Worm (Caenorhabditis elegans) whole organism, young adult: ENCODE results near the gene vps-39.
"Not testable (repeated sequence)": the region's sequence is repeated elsewhere in the genome, so short reads cannot be mapped to it uniquely, and the experiment has no call there.

Experiments used
- B0019.2 ChIP-seq: fragments of 200-800 bp; sonication (Bioruptor generic); conservative IDR thresholded peaks from 2 replicates; pipeline ENCODE4 v1.3.6; 2022; ENCODE audit warnings: missing genetic modification reagents, missing genetic modification characterization, missing compliant biosample characterization
- B0336.3 ChIP-seq: fragments of 200-800 bp; sonication (Bioruptor generic); IDR thresholded peaks from 2 replicates; pipeline ENCODE4 v1.3.6; 2022; ENCODE audit warnings: missing genetic modification characterization, missing compliant biosample characterization
- C06A6.2 ChIP-seq: fragments of 200-800 bp; sonication (Bioruptor generic); conservative IDR thresholded peaks from 2 replicates; pipeline ENCODE4 v1.3.6; 2022; ENCODE audit warnings: missing genetic modification characterization, missing compliant biosample characterization
- C17E4.6 ChIP-seq: fragments of 200-800 bp; sonication (Bioruptor generic); IDR thresholded peaks from 2 replicates; pipeline ENCODE4 v1.3.6; 2022; ENCODE audit warnings: missing genetic modification reagents, missing genetic modification characterization, missing compliant biosample characterization
- D2030.7 ChIP-seq: fragments of 200-800 bp; sonication (Bioruptor generic); IDR thresholded peaks from 2 replicates; pipeline ENCODE4 v1.3.6; 2022; ENCODE audit warnings: missing genetic modification reagents, missing genetic modification characterization, missing compliant biosample characterization
- F33H1.4 ChIP-seq: fragments of 200-800 bp; sonication (Bioruptor generic); IDR thresholded peaks from 2 replicates; pipeline ENCODE4 v1.3.6; 2022; ENCODE audit warnings: missing genetic modification reagents, missing genetic modification characterization, missing compliant biosample characterization
- F39B2.1 ChIP-seq: fragments of 200-800 bp; sonication (Bioruptor generic); IDR thresholded peaks from 2 replicates; pipeline ENCODE4 v1.3.6; 2022; ENCODE audit warnings: missing genetic modification reagents, missing genetic modification characterization, missing compliant biosample characterization
- Y53F4B.3 ChIP-seq: fragments of 200-800 bp; sonication (Bioruptor generic); IDR thresholded peaks from 2 replicates; pipeline ENCODE4 v1.3.6; 2022; ENCODE audit warnings: missing genetic modification reagents, missing genetic modification characterization, missing compliant biosample characterization
- Y53G8AR.9 ChIP-seq: fragments of 200-800 bp; sonication (Bioruptor generic); conservative IDR thresholded peaks from 2 replicates; pipeline ENCODE4 v1.3.6; 2022; ENCODE audit warnings: missing genetic modification reagents, missing genetic modification characterization, missing compliant biosample characterization
- Y67H2A.10 ChIP-seq: fragments of 200-800 bp; sonication (Bioruptor generic); conservative IDR thresholded peaks from 2 replicates; pipeline ENCODE4 v1.3.6; 2022; ENCODE audit warnings: missing genetic modification reagents, missing genetic modification characterization, missing compliant biosample characterization
- Y79H2A.3 ChIP-seq: fragments of 200-800 bp; sonication (Bioruptor generic); conservative IDR thresholded peaks from 2 replicates; pipeline ENCODE4 v1.3.6; 2022; ENCODE audit warnings: missing genetic modification reagents, missing genetic modification characterization, missing compliant biosample characterization
- Y95B8A.8 ChIP-seq: fragments of 200-800 bp; sonication (Bioruptor generic); IDR thresholded peaks from 2 replicates; pipeline ENCODE4 v1.3.6; 2022; ENCODE audit warnings: missing genetic modification reagents, missing genetic modification characterization, missing compliant biosample characterization
- ZK185.1 ChIP-seq: sonication (generic microtip); optimal IDR thresholded peaks from 2 replicates; lab custom pipeline; 2016; ENCODE audit warnings: mild to moderate bottlenecking, missing genetic modification characterization, missing compliant biosample characterization; ENCODE audit not compliant: poor library complexity, severe bottlenecking
- athp-1 ChIP-seq: sonication (generic microtip); optimal IDR thresholded peaks from 2 replicates; lab custom pipeline; 2017; ENCODE audit warnings: mild to moderate bottlenecking, missing genetic modification characterization, missing compliant biosample characterization
- attf-3 ChIP-seq: fragments of 200-800 bp; sonication (Bioruptor generic); conservative IDR thresholded peaks from 2 replicates; pipeline ENCODE4 v1.3.6; 2022; ENCODE audit warnings: missing genetic modification reagents, missing genetic modification characterization, missing compliant biosample characterization
- attf-6 ChIP-seq: fragments of 200-800 bp; sonication (Bioruptor generic); IDR thresholded peaks from 2 replicates; pipeline ENCODE4 v1.3.6; 2022; ENCODE audit warnings: missing genetic modification reagents, missing genetic modification characterization, missing compliant biosample characterization
- cebp-1 ChIP-seq, 2 experiments: fragments of 200-800 bp in 1 of 2; sonication (Bioruptor generic) in 1 of 2; sonication (generic microtip) in 1 of 2; IDR thresholded peaks in 1 of 2; optimal IDR thresholded peaks in 1 of 2; 2 replicates each; pipeline versions ENCODE4 v1.3.6 to Lab custom; 2017 to 2022; ENCODE audit warnings: missing compliant biosample characterization in 2 of 2, missing genetic modification characterization in 2 of 2, mild to moderate bottlenecking in 1 of 2, missing genetic modification reagents in 1 of 2, moderate library complexity in 1 of 2
- cebp-2 ChIP-seq: fragments of 200-800 bp; sonication (Bioruptor generic); IDR thresholded peaks from 2 replicates; pipeline ENCODE4 v1.3.6; 2022; ENCODE audit warnings: missing genetic modification characterization, missing compliant biosample characterization
- ceh-100 ChIP-seq: fragments of 200-800 bp; sonication (Bioruptor generic); IDR thresholded peaks from 2 replicates; pipeline ENCODE4 v1.3.6; 2022; ENCODE audit warnings: missing genetic modification reagents, missing genetic modification characterization, missing compliant biosample characterization
- ceh-91 ChIP-seq: fragments of 200-800 bp; sonication (Bioruptor generic); IDR thresholded peaks from 2 replicates; pipeline ENCODE4 v1.3.6; 2022; ENCODE audit warnings: missing genetic modification reagents, missing genetic modification characterization, missing compliant biosample characterization
- dox-1 ChIP-seq: fragments of 200-800 bp; sonication (Bioruptor generic); IDR thresholded peaks from 2 replicates; pipeline ENCODE4 v1.3.6; 2022; ENCODE audit warnings: missing genetic modification reagents, missing genetic modification characterization, missing compliant biosample characterization
- egl-18 ChIP-seq: fragments of 200-800 bp; sonication (Bioruptor generic); IDR thresholded peaks from 2 replicates; pipeline ENCODE4 v1.3.6; 2022; ENCODE audit warnings: missing genetic modification reagents, missing genetic modification characterization, missing compliant biosample characterization
- egl-44 ChIP-seq: fragments of 200-800 bp; sonication (Bioruptor generic); IDR thresholded peaks from 2 replicates; pipeline ENCODE4 v1.3.6; 2022; ENCODE audit warnings: missing genetic modification reagents, missing genetic modification characterization, missing compliant biosample characterization
- ekl-4 ChIP-seq: fragments of 200-800 bp; sonication (Bioruptor generic); IDR thresholded peaks from 2 replicates; pipeline ENCODE4 v1.3.6; 2022; ENCODE audit warnings: missing genetic modification reagents, missing genetic modification characterization, missing compliant biosample characterization
- hmg-1.2 ChIP-seq: fragments of 200-800 bp; sonication (Bioruptor generic); IDR thresholded peaks from 2 replicates; pipeline ENCODE4 v1.3.6; 2022; ENCODE audit warnings: missing genetic modification reagents, missing genetic modification characterization, missing compliant biosample characterization
- hsf-1 ChIP-seq: fragments of 200-800 bp; sonication (Bioruptor generic); IDR thresholded peaks from 2 replicates; pipeline ENCODE4 v1.3.6; 2022; ENCODE audit warnings: missing genetic modification reagents, missing genetic modification characterization, missing compliant biosample characterization
- lin-26 ChIP-seq: fragments of 200-800 bp; sonication (Bioruptor generic); IDR thresholded peaks from 2 replicates; pipeline ENCODE4 v1.3.6; 2022; ENCODE audit warnings: missing genetic modification reagents, missing genetic modification characterization, missing compliant biosample characterization
- lin-40 ChIP-seq: sonication (generic microtip); optimal IDR thresholded peaks from 2 replicates; lab custom pipeline; 2016; ENCODE audit warnings: missing genetic modification characterization, mild to moderate bottlenecking, missing compliant biosample characterization, missing genotype, missing genetic modification reagents
- lir-1 ChIP-seq: fragments of 200-800 bp; sonication (Bioruptor generic); conservative IDR thresholded peaks from 2 replicates; pipeline ENCODE4 v1.3.6; 2022; ENCODE audit warnings: missing genetic modification reagents, missing genetic modification characterization, missing compliant biosample characterization
- lsl-1 ChIP-seq: fragments of 200-800 bp; sonication (Bioruptor generic); optimal IDR thresholded peaks from 2 replicates; lab custom pipeline; 2018; ENCODE audit warnings: mild to moderate bottlenecking, missing genetic modification characterization, moderate library complexity, missing compliant biosample characterization
- madf-3 ChIP-seq: fragments of 200-800 bp; sonication (Bioruptor generic); IDR thresholded peaks from 2 replicates; pipeline ENCODE4 v1.3.6; 2022; ENCODE audit warnings: missing genetic modification reagents, missing genetic modification characterization, missing compliant biosample characterization
- madf-6 ChIP-seq: fragments of 200-800 bp; sonication (Bioruptor generic); IDR thresholded peaks from 2 replicates; pipeline ENCODE4 v1.3.6; 2022; ENCODE audit warnings: missing genetic modification reagents, missing genetic modification characterization, missing compliant biosample characterization
- madf-8 ChIP-seq: fragments of 200-800 bp; sonication (Bioruptor generic); conservative IDR thresholded peaks from 2 replicates; pipeline ENCODE4 v1.3.6; 2022; ENCODE audit warnings: missing genetic modification reagents, missing genetic modification characterization, missing compliant biosample characterization
- mcd-1 ChIP-seq: fragments of 200-800 bp; sonication (Bioruptor generic); IDR thresholded peaks from 2 replicates; pipeline ENCODE4 v1.3.6; 2022; ENCODE audit warnings: missing genetic modification reagents, missing genetic modification characterization, missing compliant biosample characterization
- nfyb-1 ChIP-seq: fragments of 200-800 bp; sonication (Bioruptor generic); IDR thresholded peaks from 2 replicates; pipeline ENCODE4 v1.3.6; 2022; ENCODE audit warnings: missing genetic modification reagents, missing genetic modification characterization, missing compliant biosample characterization
- nhr-120 ChIP-seq: fragments of 200-800 bp; sonication (Bioruptor generic); IDR thresholded peaks from 2 replicates; pipeline ENCODE4 v1.3.6; 2022; ENCODE audit warnings: missing genetic modification characterization, missing compliant biosample characterization
- nhr-80 ChIP-seq: sonication (generic microtip); optimal IDR thresholded peaks from 2 replicates; lab custom pipeline; 2016; ENCODE audit warnings: missing genetic modification characterization, missing compliant biosample characterization
- pbrm-1 ChIP-seq: fragments of 200-800 bp; sonication (Bioruptor generic); IDR thresholded peaks from 2 replicates; pipeline ENCODE4 v1.3.6; 2022; ENCODE audit warnings: missing genetic modification reagents, missing genetic modification characterization, missing compliant biosample characterization
- rcor-1 ChIP-seq: fragments of 200-800 bp; sonication (Bioruptor generic); IDR thresholded peaks from 2 replicates; pipeline ENCODE4 v1.3.6; 2022; ENCODE audit warnings: missing genetic modification reagents, missing genetic modification characterization, missing compliant biosample characterization
- snpc-4 ChIP-seq, 5 experiments: fragments of 150-350 bp in 1 of 5; sonication (generic microtip) in 4 of 5; optimal IDR thresholded peaks; 2 replicates each; lab custom pipeline; 2014 to 2018; ENCODE audit warnings: missing genetic modification characterization in 5 of 5, missing biosample characterization in 3 of 5, antibody characterized with exemption in 2 of 5, mild to moderate bottlenecking in 2 of 5, missing compliant biosample characterization in 2 of 5, missing genotype in 2 of 5, moderate library complexity in 2 of 5, missing genetic modification reagents in 1 of 5
- tbp1 ChIP-seq: fragments of 200-800 bp; sonication (Bioruptor generic); optimal IDR thresholded peaks from 2 replicates; lab custom pipeline; 2018; ENCODE audit warnings: mild to moderate bottlenecking, missing genetic modification characterization, missing compliant biosample characterization
- tlf-1 ChIP-seq: fragments of 200-800 bp; sonication (Bioruptor generic); optimal IDR thresholded peaks from 2 replicates; lab custom pipeline; 2018; ENCODE audit warnings: mild to moderate bottlenecking, missing genetic modification characterization, missing compliant biosample characterization
- ztf-18 ChIP-seq: sonication (generic microtip); optimal IDR thresholded peaks from 2 replicates; lab custom pipeline; 2016; ENCODE audit warnings: missing genotype, mild to moderate bottlenecking, missing genetic modification characterization, missing compliant biosample characterization
- ztf-26 ChIP-seq: sonication (generic microtip); optimal IDR thresholded peaks from 2 replicates; lab custom pipeline; 2017; ENCODE audit warnings: missing genetic modification characterization, missing compliant biosample characterization
- ztf-28 ChIP-seq: fragments of 200-800 bp; sonication (Bioruptor generic); IDR thresholded peaks from 2 replicates; pipeline ENCODE4 v1.3.6; 2022; ENCODE audit warnings: missing genetic modification reagents, missing genetic modification characterization, missing compliant biosample characterization

Gene vps-39

DNA sequence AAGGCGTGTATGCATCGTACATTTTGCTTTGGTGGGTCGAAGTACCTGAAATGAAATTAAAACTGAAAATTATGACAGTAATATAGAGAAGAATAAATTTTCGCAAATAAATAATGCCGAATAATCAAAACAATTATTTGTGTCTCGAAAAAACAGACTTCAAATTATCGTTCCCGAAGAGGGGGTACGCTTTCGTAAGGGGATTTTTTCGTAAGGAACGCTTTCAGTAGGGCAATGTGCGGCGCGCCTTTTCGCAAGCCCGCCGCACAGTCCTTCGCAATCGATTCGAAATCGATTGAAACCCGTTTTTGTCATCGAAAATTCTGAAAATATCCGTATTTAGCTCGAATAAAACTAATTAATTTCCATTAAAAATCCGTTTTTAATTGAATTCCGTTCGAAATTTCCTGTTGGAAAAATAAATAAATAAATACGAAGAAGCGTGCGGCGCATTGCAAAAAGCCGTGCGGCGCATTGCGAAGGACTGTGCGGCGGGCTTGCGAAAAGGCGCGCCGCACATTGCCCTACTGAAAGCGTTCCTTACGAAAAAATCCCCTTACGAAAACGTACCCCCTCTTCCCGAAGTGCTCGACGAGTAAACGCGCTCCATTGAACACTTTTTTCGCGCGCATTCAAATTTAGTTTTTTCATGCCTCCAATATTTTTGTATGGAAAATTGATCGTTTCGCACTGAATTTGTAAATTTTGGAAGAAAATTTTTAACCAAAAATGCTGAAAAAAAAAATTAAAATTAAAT is at the start of gene vps-39:
TSS of gene vps-39 (minus strand) at position 51 of the 757 bp plus-strand sequence.
- TF ChIP-seq tbp1 (peak; percentile 9), F39B2.1 (0 out of 2 replicates have a peak, but pooled peaks have one; percentile 46), ekl-4 (GFP tag; lab: Robert Waterston, UW) (peak; percentile 96), pbrm-1 (peak; percentile 98), madf-6 (GFP tag; lab: Robert Waterston, UW) (peak; percentile 94), Y67H2A.10 (peak; percentile 91), lir-1 (GFP tag; lab: Robert Waterston, UW) (peak; percentile 69), cebp-2 (GFP tag; lab: Robert Waterston, UW) (peak; percentile 83; the same call in 1 of the 2 replicates), Y79H2A.3 (GFP tag; lab: Robert Waterston, UW) (peak; percentile 82; the same call in 1 of the 2 replicates), cebp-1 (GFP tag; IDR thresholded peaks at IDR 0.05; lab: Robert Waterston, UW) (peak; percentile 77), cebp-1 (tag; optimal IDR thresholded peaks at IDR 0.05; lab: Kevin White, UChicago) (peak; percentile 73), mcd-1 (GFP tag; lab: Robert Waterston, UW) (peak; percentile 100), attf-3 (peak; percentile 82), rcor-1 (peak; percentile 96), B0019.2 (peak; percentile 81), ceh-91 (GFP tag; lab: Robert Waterston, UW) (peak; percentile 97), Y53G8AR.9 (GFP tag; lab: Robert Waterston, UW) (peak; percentile 92), lin-40 (tag; lab: Kevin White, UChicago) (peak; percentile 61), Y95B8A.8 (GFP tag; lab: Robert Waterston, UW) (peak; percentile 96), athp-1 (tag; lab: Kevin White, UChicago) (peak; percentile 27), lsl-1 (GFP tag; lab: Kevin White, UChicago) (peak; percentile 12), snpc-4 (tag; optimal IDR thresholded peaks at IDR 0.05; lab: Kevin White, UChicago) (peak in 2 of 4 experiments; percentile 61 to 67), ZK185.1 (tag; lab: Kevin White, UChicago) (peak; percentile 15), nhr-120 (GFP tag; lab: Robert Waterston, UW) (0 out of 2 replicates have a peak, but pooled peaks have one; percentile 29), egl-18 (GFP tag; lab: Robert Waterston, UW) (0 out of 2 replicates have a peak, but pooled peaks have one; percentile 35), D2030.7 (GFP tag; lab: Robert Waterston, UW) (peak; percentile 98), hmg-1.2 (peak; percentile 82), ztf-26 (tag; lab: Kevin White, UChicago) (peak; percentile 25), madf-8 (peak; percentile 86), ztf-28 (GFP tag; lab: Robert Waterston, UW) (peak; percentile 98), lin-26 (GFP tag; lab: Robert Waterston, UW) (peak; percentile 82), B0336.3 (GFP tag; lab: Robert Waterston, UW) (0 out of 2 replicates have a peak, but pooled peaks have one; percentile 39), tlf-1 (peak; percentile 35), ceh-100 (GFP tag; lab: Robert Waterston, UW) (peak; percentile 99), egl-44 (GFP tag; lab: Robert Waterston, UW) (peak; percentile 92), F33H1.4 (GFP tag; lab: Robert Waterston, UW) (peak; percentile 82), hsf-1 (peak; percentile 83), C06A6.2 (GFP tag; lab: Robert Waterston, UW) (peak; percentile 99), nhr-80 (peak; percentile 22), nfyb-1 (GFP tag; lab: Robert Waterston, UW) (peak; percentile 97), Y53F4B.3 (GFP tag; lab: Robert Waterston, UW) (peak; percentile 80), C17E4.6 (GFP tag; lab: Robert Waterston, UW) (peak; percentile 94), ztf-18 (peak; percentile 22), dox-1 (GFP tag; lab: Robert Waterston, UW) (peak; percentile 99), madf-3 (GFP tag; lab: Robert Waterston, UW) (peak; percentile 80; the same call in 1 of the 2 replicates), attf-6 (peak; percentile 86)
- TF ChIP-seq snpc-4 (GFP tag; optimal IDR thresholded peaks at IDR 0.05; lab: Kevin White, UChicago), result not testable (repeated sequence)
